Worm (Caenorhabditis elegans) whole organism, early embryonic: ENCODE data around the gene kin-20.

Experiments used
- B0310.2 ChIP-seq: sonication (generic microtip); optimal IDR thresholded peaks from 2 replicates; lab custom pipeline; 2016; ENCODE audit warnings: mild to moderate bottlenecking, missing genetic modification characterization, missing compliant biosample characterization
- F13C5.2 ChIP-seq: sonication (generic microtip); optimal IDR thresholded peaks from 2 replicates; lab custom pipeline; 2017; ENCODE audit warnings: mild to moderate bottlenecking, missing genetic modification characterization, inconsistent platforms, missing compliant biosample characterization
- aly-1 ChIP-seq: sonication (generic microtip); optimal IDR thresholded peaks from 2 replicates; lab custom pipeline; 2016; ENCODE audit warnings: missing genetic modification characterization, missing compliant biosample characterization
- ama-1 ChIP-seq: fragments of 150-350 bp; optimal IDR thresholded peaks from 2 replicates; lab custom pipeline; 2014
- ceh-13 ChIP-seq: fragments of 200-800 bp; sonication (Bioruptor generic); optimal IDR thresholded peaks from 2 replicates; lab custom pipeline; 2018; ENCODE audit warnings: mild to moderate bottlenecking, missing genetic modification characterization, missing compliant biosample characterization
- ets-7 ChIP-seq: sonication (generic microtip); optimal IDR thresholded peaks from 2 replicates; lab custom pipeline; 2016; ENCODE audit warnings: missing genotype, missing genetic modification characterization, missing compliant biosample characterization
- flt-1 ChIP-seq: fragments of 200-800 bp; sonication (Bioruptor generic); IDR thresholded peaks from 2 replicates; pipeline ENCODE4 v1.3.6; 2022; ENCODE audit warnings: missing genetic modification characterization, missing compliant biosample characterization
- hmg-4 ChIP-seq: fragments of 200-800 bp; sonication (Bioruptor generic); optimal IDR thresholded peaks from 2 replicates; lab custom pipeline; 2018; ENCODE audit warnings: mild to moderate bottlenecking, missing genetic modification characterization, missing compliant biosample characterization
- hnd-1 ChIP-seq: sonication (generic microtip); optimal IDR thresholded peaks from 2 replicates; lab custom pipeline; 2016; ENCODE audit warnings: missing genetic modification characterization, missing compliant biosample characterization
- pes-1 ChIP-seq: fragments of 200-800 bp; sonication (Bioruptor generic); IDR thresholded peaks from 2 replicates; pipeline ENCODE4 v1.3.6; 2022; ENCODE audit warnings: missing genetic modification reagents, missing genetic modification characterization, missing compliant biosample characterization
- tbx-11 ChIP-seq: fragments of 200-800 bp; sonication (Bioruptor generic); IDR thresholded peaks from 2 replicates; pipeline ENCODE4 v1.3.6; 2022; ENCODE audit warnings: missing genetic modification characterization, missing compliant biosample characterization

- TF ChIP-seq F13C5.2 (tag; lab: Kevin White, UChicago): no peak
- TF ChIP-seq hnd-1 (tag; lab: Kevin White, UChicago): no peak
- TF ChIP-seq pes-1 (GFP tag; lab: Robert Waterston, UW): no peak
- TF ChIP-seq ama-1 (lab: Kevin White, UChicago): no peak
- TF ChIP-seq B0310.2 (tag; lab: Kevin White, UChicago): no peak
- no peak for TF ChIP-seq flt-1 (GFP tag; lab: Robert Waterston, UW)
- TF ChIP-seq ets-7 (tag; lab: Kevin White, UChicago): no peak
- TF ChIP-seq ceh-13: no peak
- TF ChIP-seq aly-1 (tag; lab: Kevin White, UChicago): no peak
- no peak for TF ChIP-seq tbx-11 (GFP tag; lab: Robert Waterston, UW)
- TF ChIP-seq hmg-4 (GFP tag; lab: Kevin White, UChicago): no peak
Measured at ce11 chrX:15241169-15241568, 36.4 kb downstream of the kin-20 start.
